Fruit fly (Drosophila melanogaster) whole organism, prepupa: Measurements from ENCODE around the gene Cdc50.

ENCODE experiments used
- CG1621 ChIP-seq: fragments of 200-800 bp; sonication (Bioruptor generic); optimal IDR thresholded peaks from 3 replicates; lab custom pipeline; 2018; ENCODE audit warnings: missing biosample characterization, mild to moderate bottlenecking, missing genetic modification characterization
- CG16779 ChIP-seq: fragments of 200-800 bp; sonication (Bioruptor generic); optimal IDR thresholded peaks from 3 replicates; lab custom pipeline; 2017; ENCODE audit warnings: missing biosample characterization, mild to moderate bottlenecking, missing genetic modification characterization
- CG34406 ChIP-seq: fragments of 200-800 bp; sonication (Bioruptor generic); optimal IDR thresholded peaks from 3 replicates; lab custom pipeline; 2016; ENCODE audit warnings: missing biosample characterization, missing genetic modification characterization
- CG3919 ChIP-seq: fragments of 200-800 bp; sonication (Bioruptor generic); optimal IDR thresholded peaks from 3 replicates; lab custom pipeline; 2016; ENCODE audit warnings: missing biosample characterization, missing genetic modification characterization
- CG6276 ChIP-seq: fragments of 200-800 bp; sonication (Bioruptor generic); optimal IDR thresholded peaks from 2 replicates; lab custom pipeline; 2017; ENCODE audit warnings: missing biosample characterization, mild to moderate bottlenecking, missing genetic modification characterization
- CG6808 ChIP-seq: fragments of 200-800 bp; sonication (Bioruptor generic); optimal IDR thresholded peaks from 3 replicates; lab custom pipeline; 2017; ENCODE audit warnings: missing biosample characterization, missing genetic modification characterization, mild to moderate bottlenecking, moderate library complexity, missing genetic modification reagents
- CG7368 ChIP-seq: fragments of 200-800 bp; sonication (Bioruptor generic); optimal IDR thresholded peaks from 3 replicates; lab custom pipeline; 2016; ENCODE audit warnings: missing biosample characterization, missing genetic modification characterization
- CG8319 ChIP-seq: fragments of 200-800 bp; sonication (Bioruptor generic); optimal IDR thresholded peaks from 3 replicates; lab custom pipeline; 2016; ENCODE audit warnings: missing biosample characterization, missing genetic modification characterization
- Eip93F ChIP-seq: fragments of 200-800 bp; sonication (Bioruptor generic); optimal IDR thresholded peaks from 2 replicates; lab custom pipeline; 2016; ENCODE audit warnings: missing biosample characterization, mild to moderate bottlenecking, missing genetic modification characterization
- OdsH ChIP-seq: fragments of 200-800 bp; sonication (Bioruptor generic); optimal IDR thresholded peaks from 3 replicates; lab custom pipeline; 2016; ENCODE audit warnings: missing biosample characterization, missing genetic modification characterization
- Sox14 ChIP-seq: fragments of 200-800 bp; sonication (Bioruptor generic); optimal IDR thresholded peaks from 3 replicates; lab custom pipeline; 2016; ENCODE audit warnings: missing biosample characterization, missing genetic modification characterization
- ss ChIP-seq, 2 experiments: fragments of 200-800 bp; sonication (Bioruptor generic); optimal IDR thresholded peaks; 2 replicates in 1 of 2; 3 replicates in 1 of 2; lab custom pipeline; 2017 to 2018; ENCODE audit warnings: mild to moderate bottlenecking in 2 of 2, missing biosample characterization in 2 of 2, missing genetic modification characterization in 2 of 2, moderate library complexity in 1 of 2
- svp ChIP-seq: fragments of 200-800 bp; sonication (Bioruptor generic); peaks from one replicate; lab custom pipeline; 2016; ENCODE audit warnings: missing biosample characterization, missing genetic modification characterization

DNA sequence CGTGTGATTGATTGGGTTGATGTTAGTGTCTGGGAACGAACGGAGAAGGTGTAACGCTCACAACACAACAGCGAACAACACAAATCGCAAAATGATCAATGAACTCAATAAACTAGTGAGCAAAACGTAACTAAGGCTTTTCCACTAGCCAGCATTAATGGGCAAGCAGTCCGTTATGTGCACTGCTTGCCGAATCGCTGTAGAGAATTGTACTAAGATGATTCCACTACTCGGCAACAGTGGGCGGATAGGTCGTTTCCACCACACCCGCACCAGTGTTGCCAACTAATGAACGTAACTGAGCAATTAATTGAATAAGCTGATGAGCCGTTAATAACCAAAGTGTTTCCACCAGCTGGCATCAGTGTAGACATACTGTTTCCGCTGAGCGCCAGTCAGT, 43.4 kb upstream of the Cdc50 start:
- no peak for TF ChIP-seq Sox14 (GFP tag; lab: Kevin White, UChicago)
- no peak for TF ChIP-seq CG34406 (GFP tag; lab: Kevin White, UChicago)
- no peak for TF ChIP-seq OdsH (GFP tag; lab: Kevin White, UChicago)
- TF ChIP-seq CG3919 (GFP tag; lab: Kevin White, UChicago), result no peak
- TF ChIP-seq CG8319 (GFP tag; lab: Kevin White, UChicago), result no peak
- no peak for TF ChIP-seq CG6808 (GFP tag; lab: Kevin White, UChicago)
- TF ChIP-seq ss (GFP tag; optimal IDR thresholded peaks at IDR 0.05; lab: Kevin White, UChicago), result no peak
- TF ChIP-seq CG6276 (GFP tag; lab: Kevin White, UChicago), result no peak
- TF ChIP-seq svp (GFP tag; lab: Kevin White, UChicago), result no peak
- no peak for TF ChIP-seq Eip93F
- no peak for TF ChIP-seq CG16779
- no peak for TF ChIP-seq CG1621 (tag; lab: Kevin White, UChicago)
- no peak for TF ChIP-seq CG7368 (GFP tag; lab: Kevin White, UChicago)
